Worm (Caenorhabditis elegans) whole organism, L3 larva: ENCODE data around the gene stdh-3.

ENCODE experiments used
- aly-2 ChIP-seq: fragments of 150-350 bp; optimal IDR thresholded peaks from 2 replicates; lab custom pipeline; 2014; ENCODE audit warnings: missing biosample characterization, missing genetic modification characterization
- fkh-2 ChIP-seq: fragments of 150-350 bp; optimal IDR thresholded peaks from 2 replicates; lab custom pipeline; 2014; ENCODE audit warnings: missing biosample characterization, missing genetic modification reagents, missing genetic modification characterization
- jun-1 ChIP-seq: fragments of 150-350 bp; optimal IDR thresholded peaks from 2 replicates; lab custom pipeline; 2014; ENCODE audit warnings: missing biosample characterization, missing genetic modification reagents, missing genetic modification characterization
- lin-15B ChIP-seq: fragments of 150-350 bp; optimal IDR thresholded peaks from 2 replicates; lab custom pipeline; 2014; ENCODE audit warnings: missing biosample characterization, missing genetic modification characterization
- nhr-12 ChIP-seq: fragments of 150-350 bp; optimal IDR thresholded peaks from 2 replicates; lab custom pipeline; 2014; ENCODE audit warnings: missing biosample characterization, missing genetic modification characterization
- nhr-77 ChIP-seq: fragments of 150-350 bp; optimal IDR thresholded peaks from 2 replicates; lab custom pipeline; 2014; ENCODE audit warnings: missing biosample characterization, missing genetic modification characterization
- skn-1 ChIP-seq: fragments of 150-350 bp; optimal IDR thresholded peaks from 2 replicates; lab custom pipeline; 2014; ENCODE audit warnings: missing biosample characterization, missing genetic modification characterization
- unc-39 ChIP-seq: sonication (generic microtip); optimal IDR thresholded peaks from 4 replicates; lab custom pipeline; 2017; ENCODE audit warnings: missing biosample characterization, missing genetic modification characterization
- ztf-4 ChIP-seq: fragments of 150-350 bp; optimal IDR thresholded peaks from 2 replicates; lab custom pipeline; 2014; ENCODE audit warnings: missing biosample characterization, missing genetic modification characterization

DNA sequence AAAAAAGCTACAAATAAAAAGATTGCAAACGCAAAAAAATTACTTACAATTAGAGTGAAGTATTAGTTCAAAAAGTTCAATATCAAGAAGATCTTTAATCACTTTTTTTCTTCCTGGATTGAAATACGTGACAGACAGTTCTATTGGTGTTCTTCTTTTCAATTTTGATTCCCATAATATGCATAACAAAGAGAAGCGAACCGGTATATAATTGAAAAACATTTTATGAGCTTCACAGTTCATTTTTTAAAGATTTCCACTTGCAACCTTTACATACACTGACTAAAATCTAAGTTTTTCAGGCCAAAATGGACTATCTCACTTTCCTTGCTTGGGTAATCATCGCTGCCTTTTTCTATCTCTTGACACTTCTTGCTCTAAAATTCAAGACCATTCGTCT is 27.9 kb upstream of the stdh-3 start, which contains the start of gene T22G5.1:
- no peak for TF ChIP-seq fkh-2 (tag; lab: Kevin White, UChicago)
- TF ChIP-seq nhr-77 (tag; lab: Kevin White, UChicago), result no peak
- TF ChIP-seq aly-2 (tag; lab: Kevin White, UChicago), result no peak
- TF ChIP-seq jun-1, result no peak
- no peak for TF ChIP-seq nhr-12 (tag; lab: Kevin White, UChicago)
- TF ChIP-seq ztf-4 (tag; lab: Kevin White, UChicago), result no peak
- TF ChIP-seq unc-39 (tag; lab: Kevin White, UChicago), result no peak
- TF ChIP-seq lin-15B (tag; lab: Kevin White, UChicago), result no peak
- TF ChIP-seq skn-1, result no peak
